Worm (Caenorhabditis elegans) whole organism, L4/young adult: ENCODE data around the gene cal-8.

Source experiments
- W03F9.2 ChIP-seq: fragments of 150-350 bp; optimal IDR thresholded peaks from 2 replicates; lab custom pipeline; 2014; ENCODE audit warnings: missing biosample characterization, missing genetic modification characterization
- dao-5 ChIP-seq: sonication (generic microtip); optimal IDR thresholded peaks from 2 replicates; lab custom pipeline; 2016; ENCODE audit warnings: missing genotype, missing genetic modification characterization, moderate library complexity, missing compliant biosample characterization
- him-1 ChIP-seq: sonication (generic microtip); optimal IDR thresholded peaks from 2 replicates; lab custom pipeline; 2016; ENCODE audit warnings: missing genotype, missing genetic modification reagents, missing genetic modification characterization, missing compliant biosample characterization

The cal-8 gene

ce11 chrII:5481982-5482381, at the start of gene cal-8:
Gene cal-8, minus strand, starts transcription at chrII:5482041.
- TF ChIP-seq him-1 (tag; lab: Kevin White, UChicago) (no peak), dao-5 (tag; lab: Kevin White, UChicago) (no peak), W03F9.2 (no peak)

- TF ChIP-seq dao-5 (tag; lab: Kevin White, UChicago) (no peak), W03F9.2 (no peak), him-1 (tag; lab: Kevin White, UChicago) (no peak)
Observed at ce11 chrII:5527841-5528240, 46.0 kb upstream of the cal-8 start, which contains the start of gene ZK177.1. Gene ZK177.1, plus strand, starts transcription at chrII:5528141.

DNA sequence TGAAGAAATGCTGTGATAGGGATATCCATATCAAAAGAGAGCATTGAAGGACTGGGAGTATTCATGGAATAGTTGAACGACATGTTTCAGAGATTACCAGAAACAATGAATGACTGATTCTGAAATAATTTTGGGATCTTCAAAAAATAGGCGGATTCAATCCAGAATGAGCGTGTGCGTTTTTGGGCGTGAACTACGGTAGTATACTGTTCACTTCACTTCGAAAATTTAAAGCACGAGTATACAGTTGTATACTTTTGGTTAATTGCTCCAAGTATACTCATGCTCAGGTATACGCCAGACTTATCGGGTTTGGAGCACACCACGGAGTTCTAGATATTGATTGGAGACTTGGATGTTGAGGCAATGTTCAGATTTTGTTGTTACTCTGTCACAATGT, 43.5 kb upstream of the cal-8 start, which contains the start of gene tbx-35:
Gene tbx-35 (minus strand): TSS at position 101 of the 400 bp plus-strand sequence.
- TF ChIP-seq W03F9.2 (no peak), him-1 (tag; lab: Kevin White, UChicago) (no peak), dao-5 (tag; lab: Kevin White, UChicago) (no peak)

ce11 chrII:5522637-5523036, 40.8 kb upstream of the cal-8 start, which contains the start of gene ZK177.11:
Gene ZK177.11, plus strand, starts transcription at chrII:5522937.
- TF ChIP-seq him-1 (tag; lab: Kevin White, UChicago): no peak
- TF ChIP-seq W03F9.2: no peak
- TF ChIP-seq dao-5 (tag; lab: Kevin White, UChicago): no peak

ce11 chrII:5521411-5521810, 39.6 kb upstream of the cal-8 start, which contains the start of gene ZK177.12:
Gene ZK177.12, plus strand, starts transcription at chrII:5521711.
- TF ChIP-seq him-1 (tag; lab: Kevin White, UChicago): no peak
- TF ChIP-seq W03F9.2: no peak
- TF ChIP-seq dao-5 (tag; lab: Kevin White, UChicago): no peak

- TF ChIP-seq W03F9.2: no peak
- TF ChIP-seq dao-5 (tag; lab: Kevin White, UChicago): no peak
- no peak for TF ChIP-seq him-1 (tag; lab: Kevin White, UChicago)
Observed at ce11 chrII:5518910-5519309, 37.1 kb upstream of the cal-8 start, which contains the start of gene ZK177.2. Gene ZK177.2, plus strand, starts transcription at chrII:5519210.

- TF ChIP-seq W03F9.2: no peak
- no peak for TF ChIP-seq him-1 (tag; lab: Kevin White, UChicago)
- TF ChIP-seq dao-5 (tag; lab: Kevin White, UChicago): no peak
Observed at ce11 chrII:5518055-5518454, 36.2 kb upstream of the cal-8 start.

DNA sequence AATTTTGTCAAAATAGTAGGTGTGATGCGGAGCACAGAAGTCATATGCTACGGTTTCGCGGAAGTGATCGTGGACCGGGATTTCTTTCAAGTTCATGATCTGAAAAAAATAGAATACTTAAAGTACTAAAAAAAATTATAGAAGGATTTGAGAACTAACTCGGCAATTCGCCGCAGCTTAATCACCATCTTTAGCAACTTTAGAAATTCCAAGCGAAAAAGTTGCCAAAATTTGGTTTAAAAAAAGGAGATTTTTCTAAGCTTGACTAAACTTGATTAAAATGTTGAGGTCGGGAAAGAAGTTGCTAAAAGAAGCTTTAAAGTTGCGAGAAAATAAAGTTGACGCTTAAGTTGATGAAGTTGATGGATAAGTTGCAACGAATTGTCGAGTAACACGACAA, 35.8 kb upstream of the cal-8 start, which contains the start of gene ZK177.9:
Gene ZK177.9 (minus strand): TSS at position 101 of the 400 bp plus-strand sequence.
- TF ChIP-seq him-1 (tag; lab: Kevin White, UChicago): no peak
- TF ChIP-seq W03F9.2: no peak

ce11 chrII:5515542-5515941, 33.7 kb upstream of the cal-8 start, which contains the start of gene ZK177.3:
Gene ZK177.3, plus strand, starts transcription at chrII:5515842.
- TF ChIP-seq him-1 (tag; lab: Kevin White, UChicago) (no peak), W03F9.2 (no peak), dao-5 (tag; lab: Kevin White, UChicago) (no peak)

DNA sequence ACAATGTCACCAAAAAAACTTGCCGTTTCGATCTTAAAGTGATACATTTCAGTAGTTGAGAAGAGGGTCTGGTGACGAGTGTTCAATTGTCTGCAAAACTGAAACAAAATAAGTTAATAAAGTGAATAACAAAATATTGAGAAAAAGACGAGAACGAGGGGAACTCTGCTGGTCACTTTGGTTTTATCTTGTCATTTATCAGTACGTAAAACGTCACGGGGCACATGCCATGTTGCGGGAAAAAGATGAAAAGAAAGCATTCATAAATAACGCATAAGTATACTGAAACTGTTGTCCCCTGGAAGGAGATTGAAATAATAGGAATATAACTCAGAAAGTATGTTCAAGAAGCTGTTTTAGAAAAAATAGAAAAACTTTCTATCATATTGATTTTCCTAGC, 33.0 kb upstream of the cal-8 start, which contains the start of gene sahd-1:
Gene sahd-1 (minus strand): TSS at position 100 of the 400 bp plus-strand sequence.
- no peak for TF ChIP-seq W03F9.2
- TF ChIP-seq dao-5 (tag; lab: Kevin White, UChicago): no peak
- TF ChIP-seq him-1 (tag; lab: Kevin White, UChicago): no peak

DNA sequence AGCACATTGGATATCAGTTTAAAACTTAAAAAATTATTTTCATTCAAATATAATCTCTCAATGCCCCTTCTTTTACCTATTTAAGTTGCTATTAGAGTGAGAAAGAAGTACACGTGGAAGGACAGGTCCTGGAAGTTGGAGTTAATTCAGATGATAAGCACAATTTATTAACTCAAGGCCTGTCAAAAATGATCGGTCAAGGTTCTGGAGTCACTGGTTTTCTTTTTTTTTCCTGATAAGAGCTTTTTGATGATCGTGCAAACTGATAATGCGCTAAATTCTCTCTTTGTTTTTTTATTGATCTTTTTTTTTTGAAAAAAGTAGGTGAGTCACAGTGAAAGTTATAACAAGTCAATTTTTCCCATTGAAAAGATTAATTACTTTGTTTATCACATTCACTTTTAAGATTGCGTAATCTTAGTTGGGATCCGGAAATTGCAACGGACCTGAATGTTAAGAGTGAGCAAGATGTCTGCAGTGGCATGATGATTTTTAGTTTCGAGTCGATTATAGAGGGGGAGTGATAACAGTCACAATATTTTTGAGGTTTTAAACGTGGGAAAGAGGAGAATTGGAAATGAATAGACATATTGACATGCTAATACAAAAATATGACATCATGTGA, 30.7 kb upstream of the cal-8 start:
- TF ChIP-seq dao-5 (tag; lab: Kevin White, UChicago) (no peak), W03F9.2 (no peak), him-1 (tag; lab: Kevin White, UChicago) (no peak)

ce11 chrII:5511417-5512353, 29.8 kb upstream of the cal-8 start:
- TF ChIP-seq dao-5 (tag; lab: Kevin White, UChicago) (no peak), W03F9.2 (no peak), him-1 (tag; lab: Kevin White, UChicago) (no peak)

ce11 chrII:5505820-5506287, 24.0 kb upstream of the cal-8 start, which contains the start of gene npp-24:
Gene npp-24, plus strand, starts transcription at chrII:5505870.
- no peak for TF ChIP-seq dao-5 (tag; lab: Kevin White, UChicago)
- no peak for TF ChIP-seq W03F9.2
